Fruit fly (Drosophila melanogaster) whole organism, wandering third instar larva: ENCODE data around the gene Pax.

Experiments used
- Dif ChIP-seq: fragments of 200-275, 200-300 bp; sonication (Bioruptor generic); optimal IDR thresholded peaks from 2 replicates; lab custom pipeline; 2018; ENCODE audit warnings: missing biosample characterization, missing genetic modification characterization; ENCODE audit not compliant: partially characterized antibody
- Hr83 ChIP-seq: fragments of 200-300 bp; sonication (Bioruptor generic); optimal IDR thresholded peaks from 2 replicates; lab custom pipeline; 2016; ENCODE audit warnings: missing biosample characterization, mild to moderate bottlenecking, missing genetic modification characterization, moderate library complexity; ENCODE audit not compliant: poor library complexity, severe bottlenecking
- Jra ChIP-seq: sonication (Bioruptor generic); optimal IDR thresholded peaks from 2 replicates; lab custom pipeline; 2016; ENCODE audit warnings: missing biosample characterization, missing genetic modification characterization
- dsf ChIP-seq: sonication (Bioruptor generic); optimal IDR thresholded peaks from 2 replicates; lab custom pipeline; 2016; ENCODE audit warnings: missing biosample characterization, missing genetic modification characterization, borderline replicate concordance
- usp ChIP-seq: fragments of >200 bp; optimal IDR thresholded peaks from 2 replicates; lab custom pipeline; 2017; ENCODE audit warnings: missing biosample characterization, missing genetic modification characterization
- woc ChIP-seq: sonication (Bioruptor generic); optimal IDR thresholded peaks from 2 replicates; lab custom pipeline; 2016; ENCODE audit warnings: missing biosample characterization, mild to moderate bottlenecking, missing genetic modification characterization

dm6 chr2L:19463824-19464317 lies 37.5 kb upstream of the Pax start, which contains the start of gene tj:
- TF ChIP-seq Dif (GFP tag; lab: Kevin White, UChicago) = no peak
- TF ChIP-seq dsf (GFP tag; lab: Kevin White, UChicago) = no peak
- TF ChIP-seq usp = no peak
- no peak for TF ChIP-seq Jra
- TF ChIP-seq Hr83 (GFP tag; lab: Kevin White, UChicago) = no peak
- TF ChIP-seq woc = no peak
